Worm (Caenorhabditis elegans): ENCODE measurements around the gene sri-40.
"Not testable (repeated sequence)": the region's sequence is repeated elsewhere in the genome, so short reads cannot be mapped to it uniquely, and the experiment has no call there.

DNA sequence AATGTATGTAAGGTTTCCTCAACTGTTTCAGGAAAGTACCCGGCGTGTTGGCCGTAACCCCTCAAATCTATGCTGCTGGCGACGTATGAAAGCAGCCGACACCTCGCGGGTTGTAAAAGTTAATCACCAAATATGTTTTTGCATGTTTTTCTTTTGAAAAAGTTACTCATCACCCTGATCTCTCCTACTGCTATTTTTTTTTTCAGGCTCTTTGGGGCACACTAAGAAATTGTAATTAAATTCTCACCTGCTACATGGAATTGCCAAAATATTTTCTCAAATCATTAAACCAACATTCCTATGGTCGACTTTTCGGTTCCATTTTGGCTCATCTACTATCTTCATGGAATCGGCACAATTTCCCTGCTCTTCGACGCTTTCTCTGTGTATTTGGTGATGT, 7.1 kb downstream of the sri-40 start, which contains the start of gene sri-78:
- not testable (repeated sequence) for TF ChIP-seq nhr-11, lin-15B, zag-1, tbx-2, nhr-23, pha-4, pqm-1, nhr-77, fos-1 (tag; optimal IDR thresholded peaks at IDR 0.05)
